Fruit fly (Drosophila melanogaster) whole organism, embryonic: ENCODE data around the gene CG4951.

Experiments used
- B-H1 ChIP-seq: fragments of 200-800 bp; sonication (Bioruptor generic); IDR thresholded peaks from 3 replicates; pipeline ENCODE4 v1.3.6; 2022; ENCODE audit warnings: missing biosample characterization, missing genetic modification characterization
- Bdp1 ChIP-seq: fragments of 200-800 bp; sonication (Bioruptor generic); optimal IDR thresholded peaks from 3 replicates; lab custom pipeline; 2016; ENCODE audit warnings: missing biosample characterization, missing genetic modification characterization
- CG12155 ChIP-seq: fragments of 200-800 bp; sonication (Bioruptor generic); optimal IDR thresholded peaks from 3 replicates; lab custom pipeline; 2016; ENCODE audit warnings: missing biosample characterization, missing genetic modification characterization
- CG13287 ChIP-seq: fragments of 200-800 bp; sonication (Bioruptor generic); IDR thresholded peaks from 2 replicates; pipeline ENCODE4 v1.3.6; 2022; ENCODE audit warnings: missing biosample characterization, missing genetic modification characterization; ENCODE audit not compliant: partially characterized antibody
- CG14050 ChIP-seq: fragments of 200-800 bp; sonication (Bioruptor generic); IDR thresholded peaks from 3 replicates; pipeline ENCODE4 v1.3.6; 2022; ENCODE audit warnings: missing biosample characterization, missing genetic modification characterization
- CG14710 ChIP-seq: fragments of 200-800 bp; sonication (Bioruptor generic); optimal IDR thresholded peaks from 3 replicates; lab custom pipeline; 2019; ENCODE audit warnings: missing biosample characterization, mild to moderate bottlenecking, missing genetic modification characterization, moderate library complexity
- CG15601 ChIP-seq: fragments of 200-800 bp; sonication (Bioruptor generic); optimal IDR thresholded peaks from 3 replicates; lab custom pipeline; 2019; ENCODE audit warnings: missing biosample characterization, mild to moderate bottlenecking, missing genetic modification characterization, moderate library complexity
- CG16815 ChIP-seq: fragments of 200-800 bp; sonication (Bioruptor generic); optimal IDR thresholded peaks from 3 replicates; lab custom pipeline; 2017; ENCODE audit warnings: missing biosample characterization, mild to moderate bottlenecking, missing genetic modification characterization
- CG16863 ChIP-seq: fragments of 200-800 bp; sonication (Bioruptor generic); optimal IDR thresholded peaks from 3 replicates; lab custom pipeline; 2016; ENCODE audit warnings: missing biosample characterization, missing genetic modification characterization
- CG2875 ChIP-seq: fragments of 200-800 bp; sonication (Bioruptor generic); optimal IDR thresholded peaks from 2 replicates; lab custom pipeline; 2017; ENCODE audit warnings: missing biosample characterization, mild to moderate bottlenecking, missing genetic modification characterization, missing genetic modification reagents
- CG32772 ChIP-seq: fragments of 200-800 bp; sonication (Bioruptor generic); IDR thresholded peaks from 2 replicates; pipeline ENCODE4 v1.3.6; 2022; ENCODE audit warnings: missing biosample characterization, missing genetic modification characterization
- CG33557 ChIP-seq: fragments of 200-800 bp; sonication (Bioruptor generic); optimal IDR thresholded peaks from 2 replicates; lab custom pipeline; 2019; ENCODE audit warnings: missing biosample characterization, mild to moderate bottlenecking, missing genetic modification characterization, moderate library complexity
- CG3847 ChIP-seq: fragments of 200-800 bp; sonication (Bioruptor generic); IDR thresholded peaks from 2 replicates; pipeline ENCODE4 v1.3.6; 2022; ENCODE audit warnings: missing biosample characterization, missing genetic modification characterization
- CG4730 ChIP-seq: fragments of 200-800 bp; sonication (Bioruptor generic); IDR thresholded peaks from 2 replicates; pipeline ENCODE4 v1.3.6; 2022; ENCODE audit warnings: missing biosample characterization, missing genetic modification characterization
- CG6765 ChIP-seq: fragments of 200-800 bp; sonication (Bioruptor generic); optimal IDR thresholded peaks from 3 replicates; lab custom pipeline; 2017; ENCODE audit warnings: missing biosample characterization, mild to moderate bottlenecking, missing genetic modification characterization
- CG7745 ChIP-seq: fragments of 200-800 bp; sonication (Bioruptor generic); optimal IDR thresholded peaks from 2 replicates; lab custom pipeline; 2018; ENCODE audit warnings: missing biosample characterization, mild to moderate bottlenecking, missing genetic modification characterization, moderate library complexity
- CG8359 ChIP-seq: fragments of 200-800 bp; sonication (Bioruptor generic); optimal IDR thresholded peaks from 2 replicates; lab custom pipeline; 2017; ENCODE audit warnings: missing biosample characterization, mild to moderate bottlenecking, missing genetic modification characterization, borderline replicate concordance
- CHES-1-like ChIP-seq: fragments of 200-800 bp; sonication (Bioruptor generic); optimal IDR thresholded peaks from 2 replicates; lab custom pipeline; 2016; ENCODE audit warnings: missing biosample characterization, missing genetic modification characterization
- CTCF ChIP-seq: fragments of 200-800 bp; sonication (Bioruptor generic); optimal IDR thresholded peaks from 2 replicates; lab custom pipeline; 2017; ENCODE audit warnings: missing biosample characterization, mild to moderate bottlenecking, missing genetic modification characterization, moderate library complexity
- CoRest ChIP-seq: fragments of 200-800 bp; sonication (Bioruptor generic); optimal IDR thresholded peaks from 3 replicates; lab custom pipeline; 2018; ENCODE audit warnings: missing biosample characterization, mild to moderate bottlenecking, missing genetic modification characterization, moderate library complexity
- D ChIP-seq, 2 experiments: fragments of 200-800 bp in 1 of 2; fragments of >200 bp in 1 of 2; sonication (Bioruptor generic) in 1 of 2; optimal IDR thresholded peaks; 2 replicates in 1 of 2; 3 replicates in 1 of 2; lab custom pipeline; 2017; ENCODE audit warnings: mild to moderate bottlenecking in 1 of 2, missing biosample characterization in 1 of 2, missing genetic modification characterization in 1 of 2, missing genetic modification reagents in 1 of 2
- Dip2 ChIP-seq: fragments of 200-800 bp; sonication (Bioruptor generic); IDR thresholded peaks from 2 replicates; pipeline ENCODE4 v1.3.6; 2022; ENCODE audit warnings: missing biosample characterization, missing genetic modification characterization
- Drgx ChIP-seq: fragments of 200-800 bp; sonication (Bioruptor generic); IDR thresholded peaks from 2 replicates; pipeline ENCODE4 v1.3.6; 2022; ENCODE audit warnings: missing biosample characterization, missing genetic modification characterization
- E2f2 ChIP-seq: fragments of 200-800 bp; sonication (Bioruptor generic); IDR thresholded peaks from 2 replicates; pipeline ENCODE4 v1.3.6; 2022; ENCODE audit warnings: missing biosample characterization, missing genetic modification characterization
- Gug ChIP-seq: fragments of 200-800 bp; sonication (Bioruptor generic); IDR thresholded peaks from 4 replicates; pipeline ENCODE4 v1.3.6; 2022; ENCODE audit warnings: missing biosample characterization, missing genetic modification characterization
- Hr3 ChIP-seq: fragments of 200-800 bp; sonication (Bioruptor generic); optimal IDR thresholded peaks from 3 replicates; lab custom pipeline; 2016; ENCODE audit warnings: missing biosample characterization, missing genetic modification characterization
- Hr39 ChIP-seq: fragments of >200 bp; optimal IDR thresholded peaks from 2 replicates; lab custom pipeline; 2017
- MBD-R2 ChIP-seq: fragments of 200-800 bp; sonication (Bioruptor generic); IDR thresholded peaks from 2 replicates; pipeline ENCODE4 v1.3.6; 2022; ENCODE audit warnings: missing biosample characterization, missing genetic modification characterization
- NC2α ChIP-seq: fragments of 200-800 bp; sonication (Bioruptor generic); optimal IDR thresholded peaks from 2 replicates; lab custom pipeline; 2016; ENCODE audit warnings: missing biosample characterization, missing genetic modification characterization
- Oaz ChIP-seq: fragments of 200-800 bp; sonication (Bioruptor generic); IDR thresholded peaks from 2 replicates; pipeline ENCODE4 v1.3.6; 2022; ENCODE audit warnings: missing biosample characterization, missing genetic modification characterization
- Spps ChIP-seq: fragments of 200-800 bp; sonication (Bioruptor generic); optimal IDR thresholded peaks from 2 replicates; lab custom pipeline; 2018; ENCODE audit warnings: missing biosample characterization, mild to moderate bottlenecking, missing genetic modification characterization
- Taf1 ChIP-seq: fragments of 200-800 bp; sonication (Bioruptor generic); IDR thresholded peaks from 2 replicates; pipeline ENCODE4 v1.3.6; 2022; ENCODE audit warnings: missing biosample characterization, missing genetic modification characterization
- aop ChIP-seq: fragments of 200-800 bp; sonication (Bioruptor generic); IDR thresholded peaks from 2 replicates; pipeline ENCODE4 v1.3.6; 2022; ENCODE audit warnings: missing biosample characterization, missing genetic modification characterization
- ato ChIP-seq: fragments of 200-800 bp; sonication (Bioruptor generic); IDR thresholded peaks from 2 replicates; pipeline ENCODE4 v1.3.6; 2022; ENCODE audit warnings: missing biosample characterization, missing genetic modification characterization; ENCODE audit not compliant: partially characterized antibody
- caup ChIP-seq: fragments of 200-800 bp; sonication (Bioruptor generic); optimal IDR thresholded peaks from 3 replicates; lab custom pipeline; 2017; ENCODE audit warnings: missing biosample characterization, mild to moderate bottlenecking, missing genetic modification characterization, moderate library complexity; ENCODE audit not compliant: severe bottlenecking
- ci ChIP-seq: fragments of 200-800 bp; sonication (Bioruptor generic); IDR thresholded peaks from 3 replicates; pipeline ENCODE4 v1.3.6; 2022; ENCODE audit warnings: missing biosample characterization, missing genetic modification characterization
- corto ChIP-seq: fragments of 200-800 bp; sonication (Bioruptor generic); optimal IDR thresholded peaks from 2 replicates; lab custom pipeline; 2016; ENCODE audit warnings: missing biosample characterization, mild to moderate bottlenecking, missing genetic modification characterization, moderate library complexity
- dmrt99B ChIP-seq: fragments of 200-800 bp; sonication (Bioruptor generic); optimal IDR thresholded peaks from 2 replicates; lab custom pipeline; 2018; ENCODE audit warnings: missing biosample characterization, mild to moderate bottlenecking, missing genetic modification characterization, moderate library complexity
- ftz-f1 ChIP-seq: fragments of 200-800 bp; sonication (Bioruptor generic); optimal IDR thresholded peaks from 2 replicates; lab custom pipeline; 2016; ENCODE audit warnings: missing biosample characterization, missing genetic modification characterization
- gcm2 ChIP-seq: fragments of 200-800 bp; sonication (Bioruptor generic); optimal IDR thresholded peaks from 2 replicates; lab custom pipeline; 2016; ENCODE audit warnings: missing biosample characterization, missing genetic modification characterization
- ham ChIP-seq: fragments of 200-800 bp; sonication (Bioruptor generic); IDR thresholded peaks from 2 replicates; pipeline ENCODE4 v1.3.6; 2022; ENCODE audit warnings: missing biosample characterization, missing genetic modification characterization
- hb ChIP-seq: fragments of 200-800 bp; sonication (Bioruptor generic); IDR thresholded peaks from 3 replicates; pipeline ENCODE4 v1.3.6; 2022; ENCODE audit warnings: missing biosample characterization, missing genetic modification characterization; ENCODE audit not compliant: partially characterized antibody
- lov ChIP-seq, 2 experiments: fragments of 200-800 bp in 1 of 2; fragments of >200 bp in 1 of 2; sonication (Bioruptor generic) in 1 of 2; IDR thresholded peaks in 1 of 2; optimal IDR thresholded peaks in 1 of 2; 2 replicates in 1 of 2; 3 replicates in 1 of 2; pipeline versions ENCODE4 v1.3.6 to Lab custom; 2017 to 2022; ENCODE audit warnings: missing biosample characterization in 1 of 2, missing genetic modification characterization in 1 of 2
- prd ChIP-seq, 3 experiments: fragments of >200 bp in 2 of 3; fragments of 200-800 bp in 1 of 3; sonication (Bioruptor generic) in 1 of 3; optimal IDR thresholded peaks in 2 of 3; IDR thresholded peaks in 1 of 3; 2 replicates in 2 of 3; 3 replicates in 1 of 3; pipeline versions ENCODE4 v1.3.6 to Lab custom; 2017 to 2022; ENCODE audit warnings: missing biosample characterization in 1 of 3, missing genetic modification characterization in 1 of 3
- sima ChIP-seq: fragments of 200-800 bp; sonication (Bioruptor generic); optimal IDR thresholded peaks from 2 replicates; lab custom pipeline; 2016; ENCODE audit warnings: missing biosample characterization, missing genetic modification characterization
- sr ChIP-seq: fragments of 200-800 bp; sonication (Bioruptor generic); IDR thresholded peaks from 3 replicates; pipeline ENCODE4 v1.3.6; 2022; ENCODE audit warnings: missing biosample characterization, missing genetic modification characterization
- zen ChIP-seq: fragments of 200-800 bp; sonication (Bioruptor generic); optimal IDR thresholded peaks from 3 replicates; lab custom pipeline; 2018; ENCODE audit warnings: missing biosample characterization, mild to moderate bottlenecking, missing genetic modification characterization, moderate library complexity
- zf30C ChIP-seq: fragments of 200-800 bp; sonication (Bioruptor generic); optimal IDR thresholded peaks from 3 replicates; lab custom pipeline; 2018; ENCODE audit warnings: missing biosample characterization, mild to moderate bottlenecking, missing genetic modification characterization

CG4951 gene

DNA sequence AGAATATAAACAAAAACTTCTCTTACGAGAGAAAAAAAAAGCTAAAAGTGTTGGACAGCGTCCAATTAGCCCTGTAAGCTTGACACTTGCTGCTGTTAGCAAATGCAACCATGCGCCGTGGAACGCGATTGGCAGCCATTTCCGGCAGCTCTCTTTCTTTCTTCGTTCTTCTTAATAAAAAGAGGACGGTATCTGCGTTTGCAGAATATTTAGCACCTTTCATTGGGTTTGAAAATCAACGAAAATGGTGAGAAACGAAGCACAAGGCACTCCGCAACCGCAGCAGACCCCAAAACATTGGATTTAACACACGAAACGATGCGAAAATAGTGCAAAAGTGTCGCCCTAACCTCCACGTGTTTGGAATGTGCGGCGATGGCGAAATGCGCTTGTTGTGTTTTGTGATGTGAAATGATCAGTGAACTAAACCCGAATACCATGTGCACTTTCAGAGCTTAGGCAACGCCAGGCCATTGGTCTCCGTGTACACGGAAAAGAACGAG, 31.2 kb downstream of the CG4951 start, which contains the start of gene RpL4 (continued):
- TF ChIP-seq Drgx (GFP tag; lab: Robert Waterston, UW) (0 out of 2 replicates have a peak, but pooled peaks have one; percentile 15), CG13287 (no peak; the same call in 1 of the 2 replicates), hb (GFP tag; lab: Robert Waterston, UW) (no peak), Dip2 (GFP tag; lab: Robert Waterston, UW) (no peak), lov (optimal IDR thresholded peaks at IDR 0.05; lab: Kevin White, UChicago) (no peak), lov (GFP tag; IDR thresholded peaks at IDR 0.05; lab: Robert Waterston, UW) (peak; percentile 87), corto (GFP tag; lab: Kevin White, UChicago) (no peak), E2f2 (GFP tag; lab: Robert Waterston, UW) (peak; percentile 51), D (optimal IDR thresholded peaks at IDR 0.05; lab: Kevin White, UChicago) (no peak), D (GFP tag; optimal IDR thresholded peaks at IDR 0.05; lab: Kevin White, UChicago) (peak; percentile 77), CG32772 (GFP tag; lab: Robert Waterston, UW) (peak; percentile 42; the same call in 1 of the 2 replicates), Hr3 (peak; percentile 61), ham (GFP tag; lab: Robert Waterston, UW) (no peak), MBD-R2 (peak; percentile 48; the same call in 1 of the 2 replicates), Oaz (GFP tag; lab: Robert Waterston, UW) (peak; percentile 69), NC2α (peak; percentile 74), gcm2 (GFP tag; lab: Kevin White, UChicago) (peak; percentile 79), sr (GFP tag; lab: Robert Waterston, UW) (peak; percentile 89), Taf1 (0 out of 2 replicates have a peak, but pooled peaks have one; percentile 26), CG33557 (GFP tag; lab: Kevin White, UChicago) (peak; percentile 86), CG12155 (GFP tag; lab: Kevin White, UChicago) (peak; percentile 51), Bdp1 (GFP tag; lab: Kevin White, UChicago) (peak; percentile 66), B-H1 (GFP tag; lab: Robert Waterston, UW) (peak; percentile 56; the same call in 1 of the 3 replicates), Gug (GFP tag; lab: Robert Waterston, UW) (no peak; the same call in 3 of the 4 replicates), dmrt99B (tag; lab: Kevin White, UChicago) (peak; percentile 64), CTCF (peak; percentile 45), zen (tag; lab: Kevin White, UChicago) (peak; percentile 45), ftz-f1 (GFP tag; lab: Kevin White, UChicago) (no peak), CG14710 (peak; percentile 76), zf30C (peak; percentile 39), aop (GFP tag; lab: Robert Waterston, UW) (no peak), CoRest (tag; lab: Kevin White, UChicago) (peak; percentile 75), CG7745 (tag; lab: Kevin White, UChicago) (peak; percentile 31), Spps (tag; lab: Kevin White, UChicago) (no peak), CG16815 (GFP tag; lab: Kevin White, UChicago) (peak; percentile 58), CHES-1-like (GFP tag; lab: Kevin White, UChicago) (peak; percentile 77), CG14050 (peak; percentile 57; the same call in 2 of the 3 replicates), Hr39 (no peak), CG15601 (tag; lab: Kevin White, UChicago) (peak; percentile 76), prd (optimal IDR thresholded peaks at IDR 0.05; lab: Kevin White, UChicago) (no peak), prd (GFP tag; IDR thresholded peaks at IDR 0.05; lab: Robert Waterston, UW) (peak; percentile 48; the same call in 2 of the 3 replicates), CG8359 (GFP tag; lab: Kevin White, UChicago) (peak; percentile 60), ato (GFP tag; lab: Robert Waterston, UW) (no peak), sima (GFP tag; lab: Kevin White, UChicago) (peak; percentile 8), CG4730 (peak; percentile 57; the same call in 1 of the 2 replicates), caup (GFP tag; lab: Kevin White, UChicago) (peak; percentile 96), CG2875 (GFP tag; lab: Kevin White, UChicago) (peak; percentile 88), CG3847 (GFP tag; lab: Robert Waterston, UW) (peak; percentile 80), CG16863 (GFP tag; lab: Kevin White, UChicago) (peak; percentile 61), ci (GFP tag; lab: Robert Waterston, UW) (peak; percentile 97), CG6765 (peak; percentile 93)
